Worm (Caenorhabditis elegans) whole organism, L4 larva: ENCODE data around the gene C05G5.3.
A peak's percentile ranks its signal among the peaks of the same experiment; 100 is the strongest.

Experiments used
- F10B5.3 ChIP-seq: sonication (generic microtip); optimal IDR thresholded peaks from 2 replicates; lab custom pipeline; 2016; ENCODE audit warnings: mild to moderate bottlenecking, missing genetic modification characterization, missing compliant biosample characterization
- F26F4.8 ChIP-seq: fragments of 200-800 bp; sonication (Bioruptor generic); conservative IDR thresholded peaks from 2 replicates; pipeline ENCODE4 v1.3.6; 2022; ENCODE audit warnings: missing genetic modification characterization, missing compliant biosample characterization
- F44E2.7 ChIP-seq: fragments of 200-800 bp; sonication (Bioruptor generic); IDR thresholded peaks from 2 replicates; pipeline ENCODE4 v2.1.2; 2022; ENCODE audit warnings: missing genetic modification characterization, missing compliant biosample characterization
- T20F7.1 ChIP-seq: fragments of 200-800 bp; sonication (Bioruptor generic); optimal IDR thresholded peaks from 2 replicates; lab custom pipeline; 2018; ENCODE audit warnings: mild to moderate bottlenecking, missing genetic modification characterization, missing compliant biosample characterization
- T26A8.4 ChIP-seq: fragments of 200-800 bp; sonication (Bioruptor generic); IDR thresholded peaks from 2 replicates; pipeline ENCODE4 v1.3.6; 2022; ENCODE audit warnings: missing genetic modification characterization, missing compliant biosample characterization
- Y105C5A.15 ChIP-seq: fragments of 200-800 bp; sonication (Bioruptor generic); IDR thresholded peaks from 2 replicates; pipeline ENCODE4 v1.3.6; 2022; ENCODE audit warnings: missing genetic modification characterization, missing compliant biosample characterization
- aha-1 ChIP-seq: fragments of 150-350 bp; peaks from one replicate; lab custom pipeline; 2014; ENCODE audit warnings: missing biosample characterization, missing genetic modification characterization
- ceh-20 ChIP-seq: fragments of 200-800 bp; sonication (Bioruptor generic); IDR thresholded peaks from 2 replicates; pipeline ENCODE4 v1.3.6; 2022; ENCODE audit warnings: missing genetic modification reagents, missing genetic modification characterization, missing compliant biosample characterization
- ceh-28 ChIP-seq: fragments of 150-350 bp; optimal IDR thresholded peaks from 2 replicates; lab custom pipeline; 2014; ENCODE audit warnings: missing biosample characterization, missing genetic modification reagents, missing genetic modification characterization
- ceh-62 ChIP-seq: sonication (generic microtip); optimal IDR thresholded peaks from 2 replicates; lab custom pipeline; 2017; ENCODE audit warnings: missing biosample characterization, missing genetic modification characterization
- daf-16 ChIP-seq, 3 experiments: sonication (generic microtip); optimal IDR thresholded peaks; 2 replicates each; lab custom pipeline; 2016 to 2017; ENCODE audit warnings: missing genetic modification characterization in 3 of 3, missing genetic modification reagents in 3 of 3, mild to moderate bottlenecking in 2 of 3, missing compliant biosample characterization in 2 of 3, missing biosample characterization in 1 of 3, moderate library complexity in 1 of 3
- daf-8 ChIP-seq: fragments of 200-800 bp; sonication (Bioruptor generic); IDR thresholded peaks from 2 replicates; pipeline ENCODE4 v1.3.6; 2022; ENCODE audit warnings: missing genetic modification characterization, missing compliant biosample characterization
- dmd-6 ChIP-seq: fragments of 200-800 bp; sonication (Bioruptor generic); IDR thresholded peaks from 2 replicates; pipeline ENCODE4 v1.3.6; 2022; ENCODE audit warnings: missing genetic modification reagents, missing genetic modification characterization, missing compliant biosample characterization
- duxl-1 ChIP-seq: sonication (generic microtip); optimal IDR thresholded peaks from 2 replicates; lab custom pipeline; 2016; ENCODE audit warnings: mild to moderate bottlenecking, missing genetic modification characterization, moderate library complexity, missing compliant biosample characterization; ENCODE audit not compliant: poor library complexity
- dve-1 ChIP-seq: sonication (generic microtip); optimal IDR thresholded peaks from 2 replicates; lab custom pipeline; 2017; ENCODE audit warnings: antibody characterized with exemption, mild to moderate bottlenecking, missing genetic modification characterization, missing compliant biosample characterization; ENCODE audit not compliant: insufficient read depth
- egl-43 ChIP-seq: fragments of 200-800 bp; sonication (Bioruptor generic); IDR thresholded peaks from 2 replicates; pipeline ENCODE4 v1.3.6; 2022; ENCODE audit warnings: missing genetic modification reagents, missing genetic modification characterization, missing compliant biosample characterization
- gei-8 ChIP-seq: fragments of 200-800 bp; sonication (Bioruptor generic); optimal IDR thresholded peaks from 2 replicates; lab custom pipeline; 2018; ENCODE audit warnings: mild to moderate bottlenecking, missing genetic modification characterization, missing compliant biosample characterization
- hif-1 ChIP-seq, 2 experiments: sonication (generic microtip); optimal IDR thresholded peaks; 2 replicates each; lab custom pipeline; 2016 to 2017; ENCODE audit warnings: missing compliant biosample characterization in 2 of 2, missing genetic modification characterization in 2 of 2, missing genetic modification reagents in 2 of 2, missing genotype in 2 of 2, mild to moderate bottlenecking in 1 of 2
- hlh-11 ChIP-seq: fragments of 200-800 bp; sonication (Bioruptor generic); optimal IDR thresholded peaks from 2 replicates; lab custom pipeline; 2018; ENCODE audit warnings: mild to moderate bottlenecking, missing genetic modification characterization, missing compliant biosample characterization
- hlh-30 ChIP-seq: sonication (generic microtip); optimal IDR thresholded peaks from 2 replicates; lab custom pipeline; 2017; ENCODE audit warnings: antibody characterized with exemption, mild to moderate bottlenecking, missing genetic modification characterization, missing compliant biosample characterization; ENCODE audit not compliant: insufficient read depth
- lin-29 ChIP-seq: fragments of 200-800 bp; sonication (Bioruptor generic); IDR thresholded peaks from 2 replicates; pipeline ENCODE4 v1.3.6; 2022; ENCODE audit warnings: missing genetic modification reagents, missing genetic modification characterization, missing compliant biosample characterization
- lir-3 ChIP-seq: sonication (generic microtip); optimal IDR thresholded peaks from 2 replicates; lab custom pipeline; 2016; ENCODE audit warnings: mild to moderate bottlenecking, missing genetic modification characterization, missing compliant biosample characterization
- lsy-2 ChIP-seq, 2 experiments: fragments of 150-350 bp in 1 of 2; sonication (generic microtip) in 1 of 2; optimal IDR thresholded peaks; 2 replicates each; lab custom pipeline; 2014 to 2017; ENCODE audit warnings: missing biosample characterization in 2 of 2, missing genetic modification characterization in 2 of 2
- madf-9 ChIP-seq: fragments of 200-800 bp; sonication (Bioruptor generic); conservative IDR thresholded peaks from 2 replicates; pipeline ENCODE4 v1.3.6; 2022; ENCODE audit warnings: missing genetic modification reagents, missing genetic modification characterization, missing compliant biosample characterization
- mdl-1 ChIP-seq, 2 experiments: fragments of 150-350 bp in 1 of 2; sonication (generic microtip) in 1 of 2; optimal IDR thresholded peaks; 2 replicates each; lab custom pipeline; 2014 to 2017; ENCODE audit warnings: missing biosample characterization in 2 of 2, missing genetic modification characterization in 2 of 2
- mes-2 ChIP-seq: sonication (generic microtip); optimal IDR thresholded peaks from 2 replicates; lab custom pipeline; 2016; ENCODE audit warnings: missing genotype, mild to moderate bottlenecking, missing genetic modification characterization, missing compliant biosample characterization; ENCODE audit not compliant: poor library complexity, severe bottlenecking
- mxl-2 ChIP-seq: fragments of 200-800 bp; sonication (Bioruptor generic); conservative IDR thresholded peaks from 2 replicates; pipeline ENCODE4 v1.3.6; 2022; ENCODE audit warnings: missing genetic modification reagents, missing genetic modification characterization, missing compliant biosample characterization
- nhr-10 ChIP-seq: fragments of 150-350 bp; optimal IDR thresholded peaks from 2 replicates; lab custom pipeline; 2014; ENCODE audit warnings: missing biosample characterization, missing genetic modification characterization
- nhr-102 ChIP-seq: sonication (generic microtip); optimal IDR thresholded peaks from 2 replicates; lab custom pipeline; 2016; ENCODE audit warnings: mild to moderate bottlenecking, missing genetic modification characterization, moderate library complexity, missing compliant biosample characterization
- nhr-11 ChIP-seq: fragments of 150-350 bp; optimal IDR thresholded peaks from 2 replicates; lab custom pipeline; 2014; ENCODE audit warnings: missing biosample characterization, missing genetic modification characterization
- nhr-28 ChIP-seq: fragments of 150-350 bp; optimal IDR thresholded peaks from 2 replicates; lab custom pipeline; 2014; ENCODE audit warnings: missing biosample characterization, missing genetic modification characterization
- nhr-48 ChIP-seq: sonication (generic microtip); optimal IDR thresholded peaks from 2 replicates; lab custom pipeline; 2016; ENCODE audit warnings: mild to moderate bottlenecking, missing genetic modification characterization, missing compliant biosample characterization
- nhr-76 ChIP-seq: fragments of 150-350 bp; optimal IDR thresholded peaks from 2 replicates; lab custom pipeline; 2014; ENCODE audit warnings: missing biosample characterization, missing genetic modification characterization
- nhr-77 ChIP-seq: fragments of 150-350 bp; optimal IDR thresholded peaks from 2 replicates; lab custom pipeline; 2014; ENCODE audit warnings: missing biosample characterization, missing genetic modification characterization
- pha-4 ChIP-seq, 2 experiments: fragments of 150-350 bp in 1 of 2; fragments of 200-800 bp in 1 of 2; sonication (Bioruptor generic) in 1 of 2; IDR thresholded peaks in 1 of 2; optimal IDR thresholded peaks in 1 of 2; 2 replicates each; pipeline versions ENCODE4 v1.3.6 to Lab custom; 2014 to 2022; ENCODE audit warnings: missing genetic modification characterization in 2 of 2, missing genetic modification reagents in 2 of 2, missing biosample characterization in 1 of 2, missing compliant biosample characterization in 1 of 2
- php-3 ChIP-seq: fragments of 200-800 bp; sonication (Bioruptor generic); IDR thresholded peaks from 2 replicates; pipeline ENCODE4 v1.3.6; 2022; ENCODE audit warnings: missing genetic modification reagents, missing genetic modification characterization, missing compliant biosample characterization
- pqm-1 ChIP-seq: sonication (generic microtip); optimal IDR thresholded peaks from 2 replicates; lab custom pipeline; 2017; ENCODE audit warnings: missing biosample characterization, missing genetic modification characterization
- saeg-2 ChIP-seq: fragments of 200-800 bp; sonication (Bioruptor generic); IDR thresholded peaks from 2 replicates; pipeline ENCODE4 v1.3.6; 2022; ENCODE audit warnings: missing genetic modification reagents, missing genetic modification characterization, missing compliant biosample characterization
- tra-1 ChIP-seq: fragments of 200-800 bp; sonication (Bioruptor generic); IDR thresholded peaks from 2 replicates; pipeline ENCODE4 v1.3.6; 2022; ENCODE audit warnings: missing genetic modification reagents, missing genetic modification characterization, missing compliant biosample characterization
- unc-39 ChIP-seq: sonication (generic microtip); optimal IDR thresholded peaks from 2 replicates; lab custom pipeline; 2017; ENCODE audit warnings: missing biosample characterization, missing genetic modification characterization
- unc-62 ChIP-seq, 3 experiments: fragments of 150-350 bp in 1 of 3; sonication (generic microtip); optimal IDR thresholded peaks in 2 of 3; peaks in 1 of 3; 1 replicate in 1 of 3; 2 replicates in 2 of 3; lab custom pipeline; 2014 to 2017; ENCODE audit warnings: missing biosample characterization in 3 of 3, missing genetic modification characterization in 3 of 3, missing genetic modification reagents in 3 of 3, missing genotype in 1 of 3
- zag-1 ChIP-seq: fragments of 150-350 bp; optimal IDR thresholded peaks from 2 replicates; lab custom pipeline; 2014; ENCODE audit warnings: missing biosample characterization, missing genetic modification characterization
- zfp-3 ChIP-seq: fragments of 200-800 bp; sonication (Bioruptor generic); conservative IDR thresholded peaks from 2 replicates; pipeline ENCODE4 v1.3.6; 2022; ENCODE audit warnings: missing genetic modification reagents, missing genetic modification characterization, missing compliant biosample characterization

C05G5.3 gene

ce11 chrX:14786821-14787556 is 35.2 kb upstream of the C05G5.3 start (continued):
- no peak for TF ChIP-seq lin-29
- TF ChIP-seq hif-1 (tag; optimal IDR thresholded peaks at IDR 0.05; lab: Kevin White, UChicago): peak; percentile 34 to 74
- TF ChIP-seq nhr-48: peak; percentile 53
- peak in 1 of 2 experiments; percentile 61 for TF ChIP-seq mdl-1 (tag; optimal IDR thresholded peaks at IDR 0.05; lab: Kevin White, UChicago)
- TF ChIP-seq nhr-10 (tag; lab: Kevin White, UChicago): peak; percentile 34
- TF ChIP-seq egl-43: no peak
- no peak for TF ChIP-seq F44E2.7 (GFP tag; lab: Robert Waterston, UW)
- TF ChIP-seq madf-9 (GFP tag; lab: Robert Waterston, UW): no peak
- TF ChIP-seq Y105C5A.15 (GFP tag; lab: Robert Waterston, UW): no peak
- no peak for TF ChIP-seq lsy-2 (tag; optimal IDR thresholded peaks at IDR 0.05; lab: Kevin White, UChicago)
- no peak for TF ChIP-seq ceh-28 (tag; lab: Kevin White, UChicago)
- no peak for TF ChIP-seq nhr-11 (tag; lab: Kevin White, UChicago)
- TF ChIP-seq nhr-76 (tag; lab: Kevin White, UChicago): no peak
- TF ChIP-seq unc-39 (tag; lab: Kevin White, UChicago): no peak
- no peak for TF ChIP-seq lir-3 (tag; lab: Kevin White, UChicago)
- TF ChIP-seq F10B5.3 (tag; lab: Kevin White, UChicago): no peak
- TF ChIP-seq mes-2 (tag; lab: Kevin White, UChicago): no peak
- no peak for TF ChIP-seq nhr-77 (tag; lab: Kevin White, UChicago)
- TF ChIP-seq, all 104 proteins: peak for 15

ce11 chrX:14783434-14784142 is 31.8 kb upstream of the C05G5.3 start:
- TF ChIP-seq T20F7.1 (GFP tag; lab: Kevin White, UChicago) (peak; percentile 30), ceh-20 (peak; percentile 56; the same call in 1 of the 2 replicates), pha-4 (GFP tag; IDR thresholded peaks at IDR 0.05; lab: Robert Waterston, UW) (0 out of 2 replicates have a peak, but pooled peaks have one; percentile 39), pha-4 (tag; optimal IDR thresholded peaks at IDR 0.05; lab: Kevin White, UChicago) (no peak), hif-1 (tag; optimal IDR thresholded peaks at IDR 0.05; lab: Kevin White, UChicago) (peak in 1 of 2 experiments; percentile 71), duxl-1 (tag; lab: Kevin White, UChicago) (no peak), hlh-30 (peak; percentile 29), daf-8 (GFP tag; lab: Robert Waterston, UW) (no peak), tra-1 (GFP tag; lab: Robert Waterston, UW) (peak; percentile 93), T26A8.4 (GFP tag; lab: Robert Waterston, UW) (0 out of 2 replicates have a peak, but pooled peaks have one; percentile 11), zag-1 (no peak), mdl-1 (tag; optimal IDR thresholded peaks at IDR 0.05; lab: Kevin White, UChicago) (peak in 1 of 2 experiments; percentile 65), lir-3 (tag; lab: Kevin White, UChicago) (no peak), hlh-11 (tag; lab: Kevin White, UChicago) (peak; percentile 87), dmd-6 (GFP tag; lab: Robert Waterston, UW) (peak; percentile 95), php-3 (GFP tag; lab: Robert Waterston, UW) (peak; percentile 86), aha-1 (tag; lab: Kevin White, UChicago) (peak; percentile 98), nhr-48 (peak; percentile 92), nhr-10 (tag; lab: Kevin White, UChicago) (no peak), daf-16 (GFP tag; optimal IDR thresholded peaks at IDR 0.05; lab: Kevin White, UChicago) (peak in 1 of 2 experiments; percentile 59), daf-16 (tag; optimal IDR thresholded peaks at IDR 0.05; lab: Kevin White, UChicago) (peak; percentile 77), F26F4.8 (GFP tag; lab: Robert Waterston, UW) (no peak), nhr-102 (peak; percentile 80), ceh-62 (tag; lab: Kevin White, UChicago) (no peak), zfp-3 (GFP tag; lab: Robert Waterston, UW) (no peak), dve-1 (tag; lab: Kevin White, UChicago) (peak; percentile 70), unc-62 (GFP tag; optimal IDR thresholded peaks at IDR 0.05 in 1 of 2; lab: Kevin White, UChicago) (peak in 1 of 2 experiments; percentile 67), unc-62 (tag; optimal IDR thresholded peaks at IDR 0.05; lab: Kevin White, UChicago) (no peak), mxl-2 (GFP tag; lab: Robert Waterston, UW) (no peak), saeg-2 (0 out of 2 replicates have a peak, but pooled peaks have one; percentile 16), lin-29 (no peak), F10B5.3 (tag; lab: Kevin White, UChicago) (no peak), gei-8 (GFP tag; lab: Kevin White, UChicago) (peak; percentile 39), nhr-28 (tag; lab: Kevin White, UChicago) (peak; percentile 81), pqm-1 (tag; lab: Kevin White, UChicago) (peak; percentile 81)
